Fruit fly (Drosophila melanogaster) whole organism, adult: Measurements from ENCODE around the gene CG43680.

ENCODE experiments used
- CG11617 ChIP-seq: fragments of 200-800 bp; sonication (Bioruptor generic); optimal IDR thresholded peaks from 2 replicates; lab custom pipeline; 2017; ENCODE audit warnings: mild to moderate bottlenecking, missing biosample characterization, missing genetic modification reagents, missing genetic modification characterization
- CG12768 ChIP-seq: fragments of 200-800 bp; sonication (Bioruptor generic); optimal IDR thresholded peaks from 2 replicates; lab custom pipeline; 2017; ENCODE audit warnings: missing biosample characterization, missing genetic modification characterization, mild to moderate bottlenecking, moderate library complexity, missing genetic modification reagents
- CG14711 ChIP-seq: fragments of 200-800 bp; sonication (Bioruptor generic); optimal IDR thresholded peaks from 2 replicates; lab custom pipeline; 2018; ENCODE audit warnings: missing biosample characterization, mild to moderate bottlenecking, missing genetic modification characterization, moderate library complexity
- CG1620 ChIP-seq: fragments of 200-800 bp; sonication (Bioruptor generic); optimal IDR thresholded peaks from 2 replicates; lab custom pipeline; 2016; ENCODE audit warnings: missing biosample characterization, missing genetic modification characterization
- CG33017 ChIP-seq: fragments of 200-800 bp; sonication (Bioruptor generic); optimal IDR thresholded peaks from 2 replicates; lab custom pipeline; 2018; ENCODE audit warnings: missing biosample characterization, mild to moderate bottlenecking, missing genetic modification characterization, moderate library complexity
- CG5204 ChIP-seq: fragments of 200-800 bp; sonication (Bioruptor generic); optimal IDR thresholded peaks from 2 replicates; lab custom pipeline; 2016; ENCODE audit warnings: missing biosample characterization, missing genetic modification characterization
- CG7045 ChIP-seq: fragments of 200-800 bp; sonication (Bioruptor generic); optimal IDR thresholded peaks from 2 replicates; lab custom pipeline; 2017; ENCODE audit warnings: missing biosample characterization, mild to moderate bottlenecking, missing genetic modification characterization
- CG7101 ChIP-seq: fragments of 200-800 bp; sonication (Bioruptor generic); optimal IDR thresholded peaks from 2 replicates; lab custom pipeline; 2018; ENCODE audit warnings: missing biosample characterization, mild to moderate bottlenecking, missing genetic modification characterization, moderate library complexity
- Clk ChIP-seq: fragments of 200-800 bp; sonication (Bioruptor generic); optimal IDR thresholded peaks from 2 replicates; lab custom pipeline; 2017; ENCODE audit warnings: missing biosample characterization, missing genetic modification characterization
- Crg-1 ChIP-seq: fragments of 200-800 bp; sonication (Bioruptor generic); optimal IDR thresholded peaks from 2 replicates; lab custom pipeline; 2016; ENCODE audit warnings: missing biosample characterization, missing genetic modification characterization
- Hr96 ChIP-seq: fragments of 200-800 bp; sonication (Bioruptor generic); optimal IDR thresholded peaks from 2 replicates; lab custom pipeline; 2016; ENCODE audit warnings: missing biosample characterization, missing genetic modification characterization
- Mnt ChIP-seq: fragments of 200-800 bp; sonication (Bioruptor generic); optimal IDR thresholded peaks from 2 replicates; lab custom pipeline; 2016; ENCODE audit warnings: missing biosample characterization, mild to moderate bottlenecking, missing genetic modification characterization
- bab1 ChIP-seq: fragments of 200-800 bp; sonication (Bioruptor generic); optimal IDR thresholded peaks from 3 replicates; lab custom pipeline; 2019; ENCODE audit warnings: missing biosample characterization, mild to moderate bottlenecking, missing genetic modification characterization, moderate library complexity
- cic ChIP-seq: fragments of 200-800 bp; sonication (Bioruptor generic); optimal IDR thresholded peaks from 2 replicates; lab custom pipeline; 2017; ENCODE audit warnings: missing biosample characterization, mild to moderate bottlenecking, missing genetic modification characterization, moderate library complexity
- cnc ChIP-seq, 2 experiments: fragments of >200 bp; optimal IDR thresholded peaks; 2 replicates each; lab custom pipeline; 2017
- kay ChIP-seq: fragments of 200-800 bp; sonication (Bioruptor generic); peaks from one replicate; lab custom pipeline; 2016; ENCODE audit warnings: missing biosample characterization, missing genetic modification characterization, borderline replicate concordance
- ovo ChIP-seq: fragments of 200-800 bp; sonication (Bioruptor generic); optimal IDR thresholded peaks from 2 replicates; lab custom pipeline; 2016; ENCODE audit warnings: missing biosample characterization, missing genetic modification characterization
- pad ChIP-seq: fragments of 200-800 bp; sonication (Bioruptor generic); optimal IDR thresholded peaks from 3 replicates; lab custom pipeline; 2017; ENCODE audit warnings: missing biosample characterization, missing genetic modification characterization, mild to moderate bottlenecking, moderate library complexity, missing genetic modification reagents
- tj ChIP-seq: fragments of 200-800 bp; sonication (Bioruptor generic); optimal IDR thresholded peaks from 3 replicates; lab custom pipeline; 2017; ENCODE audit warnings: missing biosample characterization, mild to moderate bottlenecking, missing genetic modification characterization, moderate library complexity
- toe ChIP-seq: fragments of 200-800 bp; sonication (Bioruptor generic); optimal IDR thresholded peaks from 2 replicates; lab custom pipeline; 2016; ENCODE audit warnings: missing biosample characterization, missing genetic modification characterization

Gene CG43680

DNA sequence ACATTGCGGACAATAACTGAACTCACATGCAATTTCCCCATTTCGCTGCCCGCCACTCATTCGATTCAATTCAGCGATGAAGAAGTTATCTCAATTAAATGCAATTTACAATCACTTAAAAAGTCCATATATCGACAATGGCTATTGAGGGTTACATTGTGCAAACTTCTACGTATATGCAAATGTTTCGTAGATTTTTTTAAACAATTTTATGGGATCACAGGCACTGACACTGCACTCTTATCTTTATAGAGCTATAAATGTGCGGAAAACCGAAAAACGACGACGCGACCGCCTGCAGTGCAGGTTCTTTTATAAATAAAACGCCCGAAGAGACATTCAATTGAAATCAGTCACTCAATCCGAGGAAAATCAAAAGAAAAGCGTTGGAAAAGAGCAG, 35.1 kb upstream of the CG43680 start:
- peak; percentile 27 for TF ChIP-seq kay (GFP tag; lab: Kevin White, UChicago)
- no peak for TF ChIP-seq cnc (optimal IDR thresholded peaks at IDR 0.05; lab: Kevin White, UChicago)

DNA sequence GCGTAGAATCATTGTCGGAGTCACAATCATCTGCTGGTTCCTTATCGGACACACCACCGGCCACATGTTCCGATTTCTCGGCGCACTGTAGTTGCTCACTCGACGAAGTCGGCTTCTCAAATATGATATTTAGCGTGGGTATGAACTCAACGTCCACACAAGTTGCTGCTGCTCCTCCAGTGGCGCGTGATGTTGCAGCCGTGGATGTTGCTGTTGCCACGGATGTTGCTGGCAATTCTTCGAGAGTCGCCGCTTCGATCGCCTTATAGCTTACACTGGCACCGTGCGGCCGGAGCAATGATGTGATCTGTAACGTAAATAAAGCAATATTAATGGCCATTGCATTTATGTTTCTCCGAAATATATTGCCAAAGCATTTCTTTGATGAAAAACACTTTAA, 31.1 kb upstream of the CG43680 start:
- TF ChIP-seq Clk (GFP tag; lab: Kevin White, UChicago) (no peak), CG11617 (GFP tag; lab: Kevin White, UChicago) (no peak), CG5204 (GFP tag; lab: Kevin White, UChicago) (no peak), CG7101 (tag; lab: Kevin White, UChicago) (no peak), ovo (GFP tag; lab: Kevin White, UChicago) (no peak), CG14711 (tag; lab: Kevin White, UChicago) (no peak), toe (no peak)

DNA sequence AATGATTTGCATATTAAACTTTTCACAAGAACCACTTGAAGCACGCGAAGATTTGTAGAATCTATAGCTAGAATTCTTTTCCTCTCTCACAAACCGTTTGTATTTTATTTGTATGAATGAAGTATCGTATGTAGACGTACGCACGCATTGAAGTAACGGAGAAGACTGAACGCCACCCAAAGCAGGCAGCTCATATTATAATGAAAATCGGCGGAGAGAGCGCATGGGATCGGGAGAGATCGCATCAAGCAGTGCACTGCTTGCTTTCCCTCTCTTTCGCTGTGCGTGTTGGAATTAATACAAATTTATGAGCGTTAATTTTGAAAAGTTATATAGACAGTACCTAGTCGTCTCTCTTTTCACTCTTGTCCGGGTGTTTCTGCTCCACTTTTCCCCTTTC, 26.1 kb upstream of the CG43680 start:
- TF ChIP-seq bab1, result no peak
- TF ChIP-seq pad (GFP tag; lab: Kevin White, UChicago), result no peak
- TF ChIP-seq kay (GFP tag; lab: Kevin White, UChicago), result no peak
- no peak for TF ChIP-seq CG12768 (GFP tag; lab: Kevin White, UChicago)
- no peak for TF ChIP-seq CG14711 (tag; lab: Kevin White, UChicago)
- TF ChIP-seq cic (GFP tag; lab: Kevin White, UChicago), result peak; percentile 26
- TF ChIP-seq CG1620 (GFP tag; lab: Kevin White, UChicago), result no peak
- TF ChIP-seq tj (GFP tag; lab: Kevin White, UChicago), result no peak

dm6 chr3L:15078347-15078746, 25.2 kb upstream of the CG43680 start, which contains the start of gene Or71a:
Gene Or71a, minus strand, starts transcription at chr3L:15078447.
- no peak for TF ChIP-seq CG5204 (GFP tag; lab: Kevin White, UChicago)
- TF ChIP-seq Mnt (GFP tag; lab: Kevin White, UChicago), result no peak
- no peak for TF ChIP-seq ovo (GFP tag; lab: Kevin White, UChicago)
- no peak for TF ChIP-seq kay (GFP tag; lab: Kevin White, UChicago)
- no peak for TF ChIP-seq pad (GFP tag; lab: Kevin White, UChicago)
- TF ChIP-seq Hr96, result no peak
- no peak for TF ChIP-seq bab1
- TF ChIP-seq CG14711 (tag; lab: Kevin White, UChicago), result no peak
- no peak for TF ChIP-seq CG33017 (tag; lab: Kevin White, UChicago)
- no peak for TF ChIP-seq toe
- no peak for TF ChIP-seq Crg-1
- TF ChIP-seq CG7045 (GFP tag; lab: Kevin White, UChicago), result no peak
- no peak for TF ChIP-seq cic (GFP tag; lab: Kevin White, UChicago)
- TF ChIP-seq CG7101 (tag; lab: Kevin White, UChicago), result no peak

dm6 chr3L:15076380-15076779, 23.2 kb upstream of the CG43680 start:
- TF ChIP-seq CG7045 (GFP tag; lab: Kevin White, UChicago), result no peak
- no peak for TF ChIP-seq CG7101 (tag; lab: Kevin White, UChicago)
- TF ChIP-seq cic (GFP tag; lab: Kevin White, UChicago), result no peak
- no peak for TF ChIP-seq kay (GFP tag; lab: Kevin White, UChicago)
- TF ChIP-seq ovo (GFP tag; lab: Kevin White, UChicago), result no peak
- no peak for TF ChIP-seq CG12768 (GFP tag; lab: Kevin White, UChicago)
- TF ChIP-seq Mnt (GFP tag; lab: Kevin White, UChicago), result no peak
- no peak for TF ChIP-seq bab1
- TF ChIP-seq pad (GFP tag; lab: Kevin White, UChicago), result no peak
- no peak for TF ChIP-seq cnc (optimal IDR thresholded peaks at IDR 0.05; lab: Kevin White, UChicago)
- no peak for TF ChIP-seq CG5204 (GFP tag; lab: Kevin White, UChicago)
- no peak for TF ChIP-seq CG14711 (tag; lab: Kevin White, UChicago)
- TF ChIP-seq Clk (GFP tag; lab: Kevin White, UChicago), result no peak

dm6 chr3L:15073680-15074079, 20.5 kb upstream of the CG43680 start:
- no peak for TF ChIP-seq Crg-1
- no peak for TF ChIP-seq CG7045 (GFP tag; lab: Kevin White, UChicago)
- TF ChIP-seq CG33017 (tag; lab: Kevin White, UChicago), result no peak
- TF ChIP-seq cic (GFP tag; lab: Kevin White, UChicago), result no peak
- TF ChIP-seq pad (GFP tag; lab: Kevin White, UChicago), result no peak
- TF ChIP-seq Hr96, result no peak
- no peak for TF ChIP-seq toe
- no peak for TF ChIP-seq bab1
- no peak for TF ChIP-seq CG12768 (GFP tag; lab: Kevin White, UChicago)
- TF ChIP-seq ovo (GFP tag; lab: Kevin White, UChicago), result no peak
- no peak for TF ChIP-seq CG1620 (GFP tag; lab: Kevin White, UChicago)

- TF ChIP-seq Hr96, result no peak
- no peak for TF ChIP-seq Mnt (GFP tag; lab: Kevin White, UChicago)
- no peak for TF ChIP-seq bab1
- TF ChIP-seq CG11617 (GFP tag; lab: Kevin White, UChicago), result no peak
- TF ChIP-seq CG14711 (tag; lab: Kevin White, UChicago), result no peak
- no peak for TF ChIP-seq CG5204 (GFP tag; lab: Kevin White, UChicago)
- TF ChIP-seq ovo (GFP tag; lab: Kevin White, UChicago), result no peak
- no peak for TF ChIP-seq CG12768 (GFP tag; lab: Kevin White, UChicago)
- TF ChIP-seq cnc (optimal IDR thresholded peaks at IDR 0.05; lab: Kevin White, UChicago), result no peak
- no peak for TF ChIP-seq CG7045 (GFP tag; lab: Kevin White, UChicago)
- TF ChIP-seq pad (GFP tag; lab: Kevin White, UChicago), result no peak
- TF ChIP-seq cic (GFP tag; lab: Kevin White, UChicago), result no peak
- no peak for TF ChIP-seq tj (GFP tag; lab: Kevin White, UChicago)
- no peak for TF ChIP-seq kay (GFP tag; lab: Kevin White, UChicago)
- no peak for TF ChIP-seq CG33017 (tag; lab: Kevin White, UChicago)
- no peak for TF ChIP-seq Clk (GFP tag; lab: Kevin White, UChicago)
Observed at dm6 chr3L:15072149-15072548, 19.0 kb upstream of the CG43680 start.
